Fruit fly (Drosophila melanogaster) whole organism, adult: ENCODE results near the gene CG1628.

Experiments
- CG12768 ChIP-seq: fragments of 200-800 bp; sonication (Bioruptor generic); optimal IDR thresholded peaks from 2 replicates; lab custom pipeline; 2017; ENCODE audit warnings: missing biosample characterization, missing genetic modification characterization, mild to moderate bottlenecking, moderate library complexity, missing genetic modification reagents
- CG5204 ChIP-seq: fragments of 200-800 bp; sonication (Bioruptor generic); optimal IDR thresholded peaks from 2 replicates; lab custom pipeline; 2016; ENCODE audit warnings: missing biosample characterization, missing genetic modification characterization
- Clk ChIP-seq: fragments of 200-800 bp; sonication (Bioruptor generic); optimal IDR thresholded peaks from 2 replicates; lab custom pipeline; 2017; ENCODE audit warnings: missing biosample characterization, missing genetic modification characterization
- bab1 ChIP-seq: fragments of 200-800 bp; sonication (Bioruptor generic); optimal IDR thresholded peaks from 3 replicates; lab custom pipeline; 2019; ENCODE audit warnings: missing biosample characterization, mild to moderate bottlenecking, missing genetic modification characterization, moderate library complexity
- kay ChIP-seq: fragments of 200-800 bp; sonication (Bioruptor generic); peaks from one replicate; lab custom pipeline; 2016; ENCODE audit warnings: missing biosample characterization, missing genetic modification characterization, borderline replicate concordance
- ovo ChIP-seq: fragments of 200-800 bp; sonication (Bioruptor generic); optimal IDR thresholded peaks from 2 replicates; lab custom pipeline; 2016; ENCODE audit warnings: missing biosample characterization, missing genetic modification characterization
- pad ChIP-seq: fragments of 200-800 bp; sonication (Bioruptor generic); optimal IDR thresholded peaks from 3 replicates; lab custom pipeline; 2017; ENCODE audit warnings: missing biosample characterization, missing genetic modification characterization, mild to moderate bottlenecking, moderate library complexity, missing genetic modification reagents

dm6 chrX:10642233-10642751, 39.8 kb upstream of the CG1628 start:
- TF ChIP-seq CG5204 (GFP tag; lab: Kevin White, UChicago) (no peak), kay (GFP tag; lab: Kevin White, UChicago) (no peak), pad (GFP tag; lab: Kevin White, UChicago) (no peak), ovo (GFP tag; lab: Kevin White, UChicago) (no peak), bab1 (GFP tag; lab: Kevin White, UChicago) (no peak), Clk (GFP tag; lab: Kevin White, UChicago) (no peak), CG12768 (GFP tag; lab: Kevin White, UChicago) (no peak)
